Worm (Caenorhabditis elegans) whole organism, young adult: ENCODE measurements around the gene Y7A5A.24.

Experiments used
- F22D6.2 ChIP-seq: sonication (generic microtip); optimal IDR thresholded peaks from 2 replicates; lab custom pipeline; 2016; ENCODE audit warnings: mild to moderate bottlenecking, missing genetic modification characterization, missing compliant biosample characterization
- F23B12.7 ChIP-seq: sonication (generic microtip); optimal IDR thresholded peaks from 2 replicates; lab custom pipeline; 2017; ENCODE audit warnings: missing genetic modification characterization, mild to moderate bottlenecking, missing compliant biosample characterization, antibody characterized with exemption, moderate library complexity; ENCODE audit not compliant: insufficient read depth
- F39B2.1 ChIP-seq: fragments of 200-800 bp; sonication (Bioruptor generic); IDR thresholded peaks from 2 replicates; pipeline ENCODE4 v1.3.6; 2022; ENCODE audit warnings: missing genetic modification reagents, missing genetic modification characterization, missing compliant biosample characterization
- F49E8.2 ChIP-seq: sonication (generic microtip); optimal IDR thresholded peaks from 3 replicates; lab custom pipeline; 2017; ENCODE audit warnings: missing genetic modification characterization, mild to moderate bottlenecking, missing compliant biosample characterization, antibody characterized with exemption, moderate library complexity; ENCODE audit not compliant: insufficient read depth
- F55B11.4 ChIP-seq: sonication (generic microtip); optimal IDR thresholded peaks from 2 replicates; lab custom pipeline; 2016; ENCODE audit warnings: missing compliant biosample characterization, missing genetic modification characterization, borderline replicate concordance; ENCODE audit not compliant: insufficient read depth
- K11D2.4 ChIP-seq: fragments of 200-800 bp; sonication (Bioruptor generic); IDR thresholded peaks from 2 replicates; pipeline ENCODE4 v1.3.6; 2022; ENCODE audit warnings: missing genetic modification reagents, missing genetic modification characterization, missing compliant biosample characterization
- K12H6.12 ChIP-seq: fragments of 200-800 bp; sonication (Bioruptor generic); optimal IDR thresholded peaks from 2 replicates; lab custom pipeline; 2018; ENCODE audit warnings: mild to moderate bottlenecking, missing genetic modification characterization, missing compliant biosample characterization
- T26A5.8 ChIP-seq: sonication (generic microtip); optimal IDR thresholded peaks from 2 replicates; lab custom pipeline; 2016; ENCODE audit warnings: missing genetic modification characterization, missing compliant biosample characterization
- Y53G8AR.9 ChIP-seq: fragments of 200-800 bp; sonication (Bioruptor generic); conservative IDR thresholded peaks from 2 replicates; pipeline ENCODE4 v1.3.6; 2022; ENCODE audit warnings: missing genetic modification reagents, missing genetic modification characterization, missing compliant biosample characterization
- Y79H2A.3 ChIP-seq: fragments of 200-800 bp; sonication (Bioruptor generic); conservative IDR thresholded peaks from 2 replicates; pipeline ENCODE4 v1.3.6; 2022; ENCODE audit warnings: missing genetic modification reagents, missing genetic modification characterization, missing compliant biosample characterization
- attf-5 ChIP-seq: fragments of 200-800 bp; sonication (Bioruptor generic); optimal IDR thresholded peaks from 2 replicates; lab custom pipeline; 2018; ENCODE audit warnings: mild to moderate bottlenecking, missing genetic modification characterization, missing compliant biosample characterization
- attf-6 ChIP-seq: fragments of 200-800 bp; sonication (Bioruptor generic); IDR thresholded peaks from 2 replicates; pipeline ENCODE4 v1.3.6; 2022; ENCODE audit warnings: missing genetic modification reagents, missing genetic modification characterization, missing compliant biosample characterization
- bed-2 ChIP-seq: fragments of 200-800 bp; sonication (Bioruptor generic); IDR thresholded peaks from 2 replicates; pipeline ENCODE4 v1.3.6; 2022; ENCODE audit warnings: missing genetic modification reagents, missing genetic modification characterization, missing compliant biosample characterization
- cebp-1 ChIP-seq, 2 experiments: fragments of 200-800 bp in 1 of 2; sonication (Bioruptor generic) in 1 of 2; sonication (generic microtip) in 1 of 2; IDR thresholded peaks in 1 of 2; optimal IDR thresholded peaks in 1 of 2; 2 replicates each; pipeline versions ENCODE4 v1.3.6 to Lab custom; 2017 to 2022; ENCODE audit warnings: missing compliant biosample characterization in 2 of 2, missing genetic modification characterization in 2 of 2, mild to moderate bottlenecking in 1 of 2, missing genetic modification reagents in 1 of 2, moderate library complexity in 1 of 2
- cebp-2 ChIP-seq: fragments of 200-800 bp; sonication (Bioruptor generic); IDR thresholded peaks from 2 replicates; pipeline ENCODE4 v1.3.6; 2022; ENCODE audit warnings: missing genetic modification characterization, missing compliant biosample characterization
- ceh-100 ChIP-seq: fragments of 200-800 bp; sonication (Bioruptor generic); IDR thresholded peaks from 2 replicates; pipeline ENCODE4 v1.3.6; 2022; ENCODE audit warnings: missing genetic modification reagents, missing genetic modification characterization, missing compliant biosample characterization
- ceh-27 ChIP-seq: fragments of 200-800 bp; sonication (Bioruptor generic); optimal IDR thresholded peaks from 2 replicates; lab custom pipeline; 2018; ENCODE audit warnings: mild to moderate bottlenecking, missing genetic modification characterization, moderate library complexity, missing compliant biosample characterization
- chd-7 ChIP-seq: sonication (generic microtip); optimal IDR thresholded peaks from 2 replicates; lab custom pipeline; 2016; ENCODE audit warnings: mild to moderate bottlenecking, missing genetic modification characterization, moderate library complexity, missing compliant biosample characterization
- die-1 ChIP-seq: sonication (generic microtip); optimal IDR thresholded peaks from 2 replicates; lab custom pipeline; 2016; ENCODE audit warnings: missing genotype, mild to moderate bottlenecking, missing genetic modification characterization, missing compliant biosample characterization
- egl-18 ChIP-seq: fragments of 200-800 bp; sonication (Bioruptor generic); IDR thresholded peaks from 2 replicates; pipeline ENCODE4 v1.3.6; 2022; ENCODE audit warnings: missing genetic modification reagents, missing genetic modification characterization, missing compliant biosample characterization
- egrh-3 ChIP-seq: fragments of 200-800 bp; sonication (Bioruptor generic); IDR thresholded peaks from 2 replicates; pipeline ENCODE4 v1.3.6; 2022; ENCODE audit warnings: missing genetic modification reagents, missing genetic modification characterization, missing compliant biosample characterization
- ekl-4 ChIP-seq: fragments of 200-800 bp; sonication (Bioruptor generic); IDR thresholded peaks from 2 replicates; pipeline ENCODE4 v1.3.6; 2022; ENCODE audit warnings: missing genetic modification reagents, missing genetic modification characterization, missing compliant biosample characterization
- ets-4 ChIP-seq: fragments of 200-800 bp; sonication (Bioruptor generic); optimal IDR thresholded peaks from 2 replicates; lab custom pipeline; 2018; ENCODE audit warnings: mild to moderate bottlenecking, missing genetic modification characterization, missing compliant biosample characterization
- gei-17 ChIP-seq: fragments of 200-800 bp; sonication (Bioruptor generic); optimal IDR thresholded peaks from 2 replicates; lab custom pipeline; 2018; ENCODE audit warnings: mild to moderate bottlenecking, missing genetic modification characterization, missing compliant biosample characterization
- hmg-20 ChIP-seq: fragments of 200-800 bp; sonication (Bioruptor generic); IDR thresholded peaks from 2 replicates; pipeline ENCODE4 v1.3.6; 2022; ENCODE audit warnings: missing genetic modification reagents, missing genetic modification characterization, missing compliant biosample characterization
- hsf-1 ChIP-seq: fragments of 200-800 bp; sonication (Bioruptor generic); IDR thresholded peaks from 2 replicates; pipeline ENCODE4 v1.3.6; 2022; ENCODE audit warnings: missing genetic modification reagents, missing genetic modification characterization, missing compliant biosample characterization
- lin-40 ChIP-seq: sonication (generic microtip); optimal IDR thresholded peaks from 2 replicates; lab custom pipeline; 2016; ENCODE audit warnings: missing genetic modification characterization, mild to moderate bottlenecking, missing compliant biosample characterization, missing genotype, missing genetic modification reagents
- lir-1 ChIP-seq: fragments of 200-800 bp; sonication (Bioruptor generic); conservative IDR thresholded peaks from 2 replicates; pipeline ENCODE4 v1.3.6; 2022; ENCODE audit warnings: missing genetic modification reagents, missing genetic modification characterization, missing compliant biosample characterization
- madf-3 ChIP-seq: fragments of 200-800 bp; sonication (Bioruptor generic); IDR thresholded peaks from 2 replicates; pipeline ENCODE4 v1.3.6; 2022; ENCODE audit warnings: missing genetic modification reagents, missing genetic modification characterization, missing compliant biosample characterization
- madf-6 ChIP-seq: fragments of 200-800 bp; sonication (Bioruptor generic); IDR thresholded peaks from 2 replicates; pipeline ENCODE4 v1.3.6; 2022; ENCODE audit warnings: missing genetic modification reagents, missing genetic modification characterization, missing compliant biosample characterization
- madf-8 ChIP-seq: fragments of 200-800 bp; sonication (Bioruptor generic); conservative IDR thresholded peaks from 2 replicates; pipeline ENCODE4 v1.3.6; 2022; ENCODE audit warnings: missing genetic modification reagents, missing genetic modification characterization, missing compliant biosample characterization
- mes-4 ChIP-seq: sonication (generic microtip); optimal IDR thresholded peaks from 2 replicates; lab custom pipeline; 2016; ENCODE audit warnings: missing genotype, missing genetic modification characterization, missing compliant biosample characterization
- nfya-2 ChIP-seq: fragments of 200-800 bp; sonication (Bioruptor generic); IDR thresholded peaks from 2 replicates; pipeline ENCODE4 v1.3.6; 2022; ENCODE audit warnings: missing genetic modification reagents, missing genetic modification characterization, missing compliant biosample characterization
- nhr-179 ChIP-seq: sonication (generic microtip); optimal IDR thresholded peaks from 2 replicates; lab custom pipeline; 2016; ENCODE audit warnings: mild to moderate bottlenecking, missing genetic modification characterization, missing compliant biosample characterization
- nhr-90 ChIP-seq: sonication (generic microtip); optimal IDR thresholded peaks from 2 replicates; lab custom pipeline; 2016; ENCODE audit warnings: missing genotype, mild to moderate bottlenecking, missing genetic modification characterization, missing compliant biosample characterization
- repo-1 ChIP-seq: sonication (generic microtip); optimal IDR thresholded peaks from 2 replicates; lab custom pipeline; 2017; ENCODE audit warnings: mild to moderate bottlenecking, missing genetic modification characterization, missing compliant biosample characterization
- sdz-38 ChIP-seq: sonication (generic microtip); optimal IDR thresholded peaks from 2 replicates; lab custom pipeline; 2016; ENCODE audit warnings: missing genotype, missing genetic modification characterization, missing compliant biosample characterization
- snpc-1.3 ChIP-seq: sonication (generic microtip); optimal IDR thresholded peaks from 2 replicates; lab custom pipeline; 2017; ENCODE audit warnings: missing genetic modification characterization, mild to moderate bottlenecking, missing compliant biosample characterization, antibody characterized with exemption, moderate library complexity, missing genotype, missing genetic modification reagents; ENCODE audit not compliant: insufficient read depth
- snpc-3.4 ChIP-seq: sonication (generic microtip); optimal IDR thresholded peaks from 2 replicates; lab custom pipeline; 2017; ENCODE audit warnings: missing genetic modification characterization, mild to moderate bottlenecking, missing compliant biosample characterization, antibody characterized with exemption, moderate library complexity, missing genotype, missing genetic modification reagents
- snpc-4 ChIP-seq, 5 experiments: fragments of 150-350 bp in 1 of 5; sonication (generic microtip) in 4 of 5; optimal IDR thresholded peaks; 2 replicates each; lab custom pipeline; 2014 to 2018; ENCODE audit warnings: missing genetic modification characterization in 5 of 5, missing biosample characterization in 3 of 5, antibody characterized with exemption in 2 of 5, mild to moderate bottlenecking in 2 of 5, missing compliant biosample characterization in 2 of 5, missing genotype in 2 of 5, moderate library complexity in 2 of 5, missing genetic modification reagents in 1 of 5
- somi-1 ChIP-seq: fragments of 200-800 bp; sonication (Bioruptor generic); optimal IDR thresholded peaks from 2 replicates; lab custom pipeline; 2018; ENCODE audit warnings: mild to moderate bottlenecking, missing genetic modification characterization, missing compliant biosample characterization
- tbp1 ChIP-seq: fragments of 200-800 bp; sonication (Bioruptor generic); optimal IDR thresholded peaks from 2 replicates; lab custom pipeline; 2018; ENCODE audit warnings: mild to moderate bottlenecking, missing genetic modification characterization, missing compliant biosample characterization
- unc-130 ChIP-seq: sonication (generic microtip); optimal IDR thresholded peaks from 2 replicates; lab custom pipeline; 2016; ENCODE audit warnings: missing genetic modification reagents, missing genetic modification characterization, missing compliant biosample characterization
- unc-62 ChIP-seq: fragments of 150-350 bp; optimal IDR thresholded peaks from 2 replicates; lab custom pipeline; 2014; ENCODE audit warnings: missing biosample characterization, missing genetic modification reagents, missing genetic modification characterization
- xnd-1 ChIP-seq: sonication (generic microtip); optimal IDR thresholded peaks from 2 replicates; lab custom pipeline; 2016; ENCODE audit warnings: missing genotype, missing genetic modification reagents, missing genetic modification characterization, missing compliant biosample characterization
- zfh-2 ChIP-seq: fragments of 200-800 bp; sonication (Bioruptor generic); conservative IDR thresholded peaks from 2 replicates; pipeline ENCODE4 v1.3.6; 2022; ENCODE audit warnings: missing genetic modification reagents, missing genetic modification characterization, missing compliant biosample characterization
- ztf-18 ChIP-seq: sonication (generic microtip); optimal IDR thresholded peaks from 2 replicates; lab custom pipeline; 2016; ENCODE audit warnings: missing genotype, mild to moderate bottlenecking, missing genetic modification characterization, missing compliant biosample characterization
- ztf-22 ChIP-seq: fragments of 200-800 bp; sonication (Bioruptor generic); optimal IDR thresholded peaks from 2 replicates; lab custom pipeline; 2018; ENCODE audit warnings: mild to moderate bottlenecking, missing genetic modification characterization, moderate library complexity, missing compliant biosample characterization

Gene Y7A5A.24

DNA sequence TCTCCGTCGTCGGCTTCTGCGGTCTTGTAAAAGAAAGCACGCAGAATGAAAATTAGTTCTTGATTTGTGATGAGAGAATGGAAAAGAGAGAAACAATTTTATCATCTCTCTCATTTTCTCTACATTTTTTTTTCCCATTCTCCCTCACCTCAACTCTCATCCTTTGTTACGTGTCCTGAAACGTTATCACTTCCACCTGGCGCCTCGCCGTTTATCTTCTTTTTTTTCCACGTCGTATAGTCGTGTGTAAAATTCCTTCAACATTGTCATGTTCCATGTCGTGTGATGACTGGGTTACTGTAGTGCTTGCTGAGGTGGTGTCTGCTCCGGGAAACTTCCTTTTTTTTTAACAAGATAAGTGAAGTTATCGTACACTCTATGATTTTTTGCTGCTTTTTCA, 2.4 kb downstream of the Y7A5A.24 start (continued):
- TF ChIP-seq nhr-179 (tag; lab: Kevin White, UChicago), result no peak
- peak; percentile 4 for TF ChIP-seq tbp1 (GFP tag; lab: Kevin White, UChicago)
- TF ChIP-seq cebp-2 (GFP tag; lab: Robert Waterston, UW), result no peak
- TF ChIP-seq T26A5.8, result no peak
- TF ChIP-seq ztf-18, result no peak
- TF ChIP-seq sdz-38, result no peak
- TF ChIP-seq somi-1 (GFP tag; lab: Kevin White, UChicago), result no peak
- no peak for TF ChIP-seq ekl-4
- TF ChIP-seq hmg-20, result no peak
- TF ChIP-seq Y79H2A.3 (GFP tag; lab: Robert Waterston, UW), result no peak
- TF ChIP-seq attf-5 (GFP tag; lab: Kevin White, UChicago), result peak; percentile 20
- no peak for TF ChIP-seq madf-6 (GFP tag; lab: Robert Waterston, UW)
- TF ChIP-seq F22D6.2 (tag; lab: Kevin White, UChicago), result no peak
- TF ChIP-seq ceh-100 (GFP tag; lab: Robert Waterston, UW), result no peak
- TF ChIP-seq madf-8 (GFP tag; lab: Robert Waterston, UW), result no peak
- no peak for TF ChIP-seq hsf-1 (GFP tag; lab: Robert Waterston, UW)
- no peak for TF ChIP-seq ceh-27 (GFP tag; lab: Kevin White, UChicago)
- no peak for TF ChIP-seq egrh-3 (GFP tag; lab: Robert Waterston, UW)
- TF ChIP-seq madf-3 (GFP tag; lab: Robert Waterston, UW), result no peak
- no peak for TF ChIP-seq repo-1 (tag; lab: Kevin White, UChicago)
- TF ChIP-seq chd-7 (tag; lab: Kevin White, UChicago), result peak; percentile 27
- no peak for TF ChIP-seq bed-2 (GFP tag; lab: Robert Waterston, UW)
- TF ChIP-seq nfya-2 (GFP tag; lab: Robert Waterston, UW), result no peak
- no peak for TF ChIP-seq Y53G8AR.9 (GFP tag; lab: Robert Waterston, UW)
- TF ChIP-seq cebp-1 (GFP tag; IDR thresholded peaks at IDR 0.05; lab: Robert Waterston, UW), result no peak
- peak; percentile 37 for TF ChIP-seq cebp-1 (tag; optimal IDR thresholded peaks at IDR 0.05; lab: Kevin White, UChicago)
- no peak for TF ChIP-seq K12H6.12 (tag; lab: Kevin White, UChicago)
- no peak for TF ChIP-seq die-1
- TF ChIP-seq snpc-3.4 (tag; lab: Kevin White, UChicago), result no peak
- TF ChIP-seq F55B11.4 (tag; lab: Kevin White, UChicago), result no peak
- TF ChIP-seq unc-130 (GFP tag; lab: Kevin White, UChicago), result no peak
- no peak for TF ChIP-seq attf-6 (GFP tag; lab: Robert Waterston, UW)
- no peak for TF ChIP-seq snpc-1.3 (tag; lab: Kevin White, UChicago)
- no peak for TF ChIP-seq mes-4
- no peak for TF ChIP-seq nhr-90
- no peak for TF ChIP-seq F39B2.1 (GFP tag; lab: Robert Waterston, UW)
- TF ChIP-seq egl-18, result no peak
- TF ChIP-seq unc-62, result no peak
- TF ChIP-seq xnd-1 (tag; lab: Kevin White, UChicago), result no peak
- no peak for TF ChIP-seq ztf-22 (GFP tag; lab: Kevin White, UChicago)
- no peak for TF ChIP-seq gei-17
- no peak for TF ChIP-seq F49E8.2 (tag; lab: Kevin White, UChicago)
- no peak for TF ChIP-seq zfh-2 (GFP tag; lab: Robert Waterston, UW)
- TF ChIP-seq ets-4 (GFP tag; lab: Kevin White, UChicago), result no peak
- TF ChIP-seq snpc-4 (GFP tag; optimal IDR thresholded peaks at IDR 0.05; lab: Kevin White, UChicago), result no peak
- peak in 1 of 4 experiments; percentile 18 for TF ChIP-seq snpc-4 (tag; optimal IDR thresholded peaks at IDR 0.05; lab: Kevin White, UChicago)
- TF ChIP-seq lin-40 (tag; lab: Kevin White, UChicago), result peak; percentile 24
- no peak for TF ChIP-seq lir-1 (GFP tag; lab: Robert Waterston, UW)
- TF ChIP-seq K11D2.4 (GFP tag; lab: Robert Waterston, UW), result no peak
- peak; percentile 66 for TF ChIP-seq F23B12.7 (tag; lab: Kevin White, UChicago)
